Worm (Caenorhabditis elegans): ENCODE measurements around the gene F58A6.9.

The F58A6.9 gene

ce11 chrII:5185955-5186539 lies 27.4 kb upstream of the F58A6.9 start:
- TF ChIP-seq madf-9 (GFP tag; conservative IDR thresholded peaks at IDR 0.05) (no peak), attf-4 (tag; optimal IDR thresholded peaks at IDR 0.05) (no peak), lin-39 (tag; optimal IDR thresholded peaks at IDR 0.05) (no peak), nhr-25 (tag; optimal IDR thresholded peaks at IDR 0.05; ENCODE audit: borderline replicate concordance, insufficient read depth) (no peak), lin-13 (GFP tag; optimal IDR thresholded peaks at IDR 0.05) (no peak), daf-12 (tag; optimal IDR thresholded peaks at IDR 0.05) (no peak), dmd-9 (GFP tag; IDR thresholded peaks at IDR 0.05) (no peak), daf-16 (GFP tag; optimal IDR thresholded peaks at IDR 0.05) (peak in 1 of 2 experiments; percentile 62), daf-16 (tag; optimal IDR thresholded peaks at IDR 0.05) (peak; percentile 94), unc-62 (GFP tag; optimal IDR thresholded peaks at IDR 0.05 in 1 of 2) (peak in 1 of 2 experiments; percentile 1), unc-62 (tag; optimal IDR thresholded peaks at IDR 0.05) (no peak), zfp-3 (GFP tag; conservative IDR thresholded peaks at IDR 0.05) (no peak), nhr-41 (GFP tag; IDR thresholded peaks at IDR 0.05) (no peak), unc-130 (GFP tag; optimal IDR thresholded peaks at IDR 0.05) (no peak), F37D6.2 (tag; optimal IDR thresholded peaks at IDR 0.05) (no peak), skn-1 (tag; optimal IDR thresholded peaks at IDR 0.05) (no peak), Y5F2A.4 (GFP tag; optimal IDR thresholded peaks at IDR 0.05) (no peak), php-3 (GFP tag; IDR thresholded peaks at IDR 0.05) (peak; percentile 100), hif-1 (tag; optimal IDR thresholded peaks at IDR 0.05) (no peak), mdl-1 (tag; optimal IDR thresholded peaks at IDR 0.05) (peak in 1 of 2 experiments; percentile 39), hlh-30 (tag; optimal IDR thresholded peaks at IDR 0.05; ENCODE audit: insufficient read depth) (peak; percentile 35), unc-39 (tag; optimal IDR thresholded peaks at IDR 0.05) (no peak), zip-11 (GFP tag; IDR thresholded peaks at IDR 0.05) (no peak), nhr-77 (tag; optimal IDR thresholded peaks at IDR 0.05) (peak; percentile 57), nhr-42 (GFP tag; IDR thresholded peaks at IDR 0.05) (no peak), mes-2 (tag; optimal IDR thresholded peaks at IDR 0.05; ENCODE audit: poor library complexity, severe bottlenecking) (peak; percentile 14), nhr-111 (GFP tag; optimal IDR thresholded peaks at IDR 0.05) (no peak), ceh-44 (GFP tag; IDR thresholded peaks at IDR 0.05) (no peak), snpc-4 (tag; optimal IDR thresholded peaks at IDR 0.05) (no peak), nhr-10 (tag; optimal IDR thresholded peaks at IDR 0.05) (peak; percentile 39), lin-38 (GFP tag; IDR thresholded peaks at IDR 0.05) (no peak), rbr-2 (tag; optimal IDR thresholded peaks at IDR 0.05) (no peak), nhr-48 (tag; optimal IDR thresholded peaks at IDR 0.05) (peak; percentile 43), saeg-2 (GFP tag; IDR thresholded peaks at IDR 0.05) (no peak), hlh-11 (tag; optimal IDR thresholded peaks at IDR 0.05) (peak; percentile 78), nhr-102 (tag; optimal IDR thresholded peaks at IDR 0.05) (peak; percentile 49), sdz-12 (GFP tag; optimal IDR thresholded peaks at IDR 0.05) (no peak), mdt-29 (GFP tag; IDR thresholded peaks at IDR 0.05) (no peak), ceh-28 (tag; optimal IDR thresholded peaks at IDR 0.05) (no peak), ceh-32 (tag; optimal IDR thresholded peaks at IDR 0.05; ENCODE audit: poor library complexity) (no peak), dmd-6 (GFP tag; IDR thresholded peaks at IDR 0.05) (peak; percentile 68), nhr-11 (tag; optimal IDR thresholded peaks at IDR 0.05) (no peak), gei-8 (GFP tag; optimal IDR thresholded peaks at IDR 0.05) (no peak), ceh-62 (tag; optimal IDR thresholded peaks at IDR 0.05) (no peak), arid-1 (GFP tag; conservative IDR thresholded peaks at IDR 0.05) (no peak), Y75B8A.6 (GFP tag; IDR thresholded peaks at IDR 0.05) (no peak), dve-1 (tag; optimal IDR thresholded peaks at IDR 0.05; ENCODE audit: insufficient read depth) (peak; percentile 76), ces-1 (GFP tag; optimal IDR thresholded peaks at IDR 0.05) (no peak), zip-2 (tag; optimal IDR thresholded peaks at IDR 0.05) (no peak), lin-29 (GFP tag; IDR thresholded peaks at IDR 0.05) (no peak), ceh-82 (tag; optimal IDR thresholded peaks at IDR 0.05) (no peak)
